Worm (Caenorhabditis elegans): Measurements from ENCODE around the gene F58B4.7.
A peak's percentile ranks its signal among the peaks of the same experiment; 100 is the strongest.

Gene F58B4.7

DNA sequence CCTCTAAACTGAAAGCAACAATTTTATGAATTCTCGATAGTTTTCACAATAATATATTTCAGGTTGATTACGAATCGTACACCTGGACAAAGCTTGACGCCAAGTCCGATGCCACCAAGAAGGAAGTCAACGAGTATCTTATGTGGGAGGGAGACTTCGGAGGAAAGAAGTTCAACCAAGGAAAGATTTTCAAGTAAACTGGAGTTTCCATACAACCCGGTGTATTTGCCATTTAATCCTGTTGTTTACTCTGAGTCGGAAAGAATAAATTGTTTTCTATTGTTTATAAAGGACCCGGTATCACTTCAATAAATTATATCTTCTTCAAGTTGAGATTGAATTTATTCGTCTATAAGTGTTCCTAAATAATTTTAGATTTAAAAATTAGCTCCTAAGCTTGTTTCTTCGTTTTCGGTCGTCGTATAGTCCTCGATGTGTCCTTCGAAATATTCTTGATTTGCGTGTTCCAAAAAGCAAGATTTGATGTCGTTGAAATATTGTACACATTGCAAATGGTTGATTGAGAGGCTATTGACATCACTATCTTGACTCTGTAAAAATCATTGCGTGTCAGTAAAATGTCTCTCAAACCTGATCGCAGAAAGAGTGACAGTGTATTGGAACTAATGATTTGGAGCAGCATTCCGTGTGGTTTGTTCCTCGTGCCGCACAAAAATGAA, 44.6 kb upstream of the F58B4.7 start (continued):
- TF ChIP-seq madf-5 (GFP tag; IDR thresholded peaks at IDR 0.05) (0 out of 4 replicates have a peak, but pooled peaks of 1 of the 2 experiments have one; percentile 39), lin-38 (GFP tag; IDR thresholded peaks at IDR 0.05) (no peak), lin-15B (tag; optimal IDR thresholded peaks at IDR 0.05) (no peak), duxl-1 (tag; optimal IDR thresholded peaks at IDR 0.05; ENCODE audit: poor library complexity) (no peak), cey-2 (tag; optimal IDR thresholded peaks at IDR 0.05; ENCODE audit: borderline replicate concordance, insufficient read depth) (no peak), php-3 (GFP tag; IDR thresholded peaks at IDR 0.05) (0 out of 2 replicates have a peak, but pooled peaks have one; percentile 27), unc-62 (GFP tag; optimal IDR thresholded peaks at IDR 0.05 in 1 of 2) (peak in 1 of 2 experiments; percentile 86), unc-62 (tag; optimal IDR thresholded peaks at IDR 0.05) (no peak), nhr-111 (GFP tag; optimal IDR thresholded peaks at IDR 0.05) (no peak), tag-97 (GFP tag; IDR thresholded peaks at IDR 0.05) (no peak), set-16 (GFP tag; IDR thresholded peaks at IDR 0.05) (no peak), sdz-12 (GFP tag; optimal IDR thresholded peaks at IDR 0.05) (no peak), ztf-11 (tag; optimal IDR thresholded peaks at IDR 0.05) (no peak), dmd-6 (GFP tag; IDR thresholded peaks at IDR 0.05) (peak; percentile 99), fos-1 (tag; optimal IDR thresholded peaks at IDR 0.05) (no peak), ctbp-1 (GFP tag; IDR thresholded peaks at IDR 0.05) (no peak), ZK337.2 (GFP tag; IDR thresholded peaks at IDR 0.05) (no peak), daf-16 (GFP tag; optimal IDR thresholded peaks at IDR 0.05) (no peak), daf-16 (tag; optimal IDR thresholded peaks at IDR 0.05) (no peak), nhr-10 (tag; optimal IDR thresholded peaks at IDR 0.05) (no peak), zag-1 (tag; optimal IDR thresholded peaks at IDR 0.05) (no peak), dpl-1 (GFP tag; optimal IDR thresholded peaks at IDR 0.05) (no peak), nhr-28 (tag; optimal IDR thresholded peaks at IDR 0.05) (no peak), dmd-9 (GFP tag; IDR thresholded peaks at IDR 0.05) (no peak), fkh-10 (GFP tag; optimal IDR thresholded peaks at IDR 0.05) (no peak), Y105C5A.15 (GFP tag; IDR thresholded peaks at IDR 0.05) (no peak), vab-7 (GFP tag; IDR thresholded peaks at IDR 0.05) (no peak), Y5F2A.4 (GFP tag; optimal IDR thresholded peaks at IDR 0.05) (no peak), zfp-2 (tag; optimal IDR thresholded peaks at IDR 0.05) (no peak), aly-2 (tag; optimal IDR thresholded peaks at IDR 0.05) (no peak), mdt-29 (GFP tag; IDR thresholded peaks at IDR 0.05) (0 out of 2 replicates have a peak, but pooled peaks have one; percentile 58), hif-1 (tag; optimal IDR thresholded peaks at IDR 0.05) (no peak), zfp-3 (GFP tag; conservative IDR thresholded peaks at IDR 0.05) (peak; percentile 75), ceh-44 (GFP tag; IDR thresholded peaks at IDR 0.05) (no peak), zip-11 (GFP tag; IDR thresholded peaks at IDR 0.05) (no peak), mdl-1 (tag; optimal IDR thresholded peaks at IDR 0.05) (no peak), dmd-8 (GFP tag; IDR thresholded peaks at IDR 0.05) (no peak), nhr-42 (GFP tag; IDR thresholded peaks at IDR 0.05) (no peak), ceh-62 (tag; optimal IDR thresholded peaks at IDR 0.05) (no peak), saeg-2 (GFP tag; IDR thresholded peaks at IDR 0.05) (0 out of 2 replicates have a peak, but pooled peaks have one; percentile 27), dve-1 (tag; optimal IDR thresholded peaks at IDR 0.05; ENCODE audit: insufficient read depth) (no peak), egl-43 (GFP tag; IDR thresholded peaks at IDR 0.05) (no peak), pha-4 (GFP tag; IDR thresholded peaks at IDR 0.05) (no peak), pha-4 (tag; optimal IDR thresholded peaks at IDR 0.05) (no peak), nhr-41 (GFP tag; IDR thresholded peaks at IDR 0.05) (no peak), ceh-20 (GFP tag; IDR thresholded peaks at IDR 0.05) (0 out of 2 replicates have a peak, but pooled peaks have one; percentile 14), Y48G9A.11 (GFP tag; IDR thresholded peaks at IDR 0.05) (0 out of 2 replicates have a peak, but pooled peaks have one; percentile 42), jun-1 (tag; optimal IDR thresholded peaks at IDR 0.05) (no peak), lin-39 (tag; optimal IDR thresholded peaks at IDR 0.05) (no peak), T26A8.4 (GFP tag; IDR thresholded peaks at IDR 0.05) (peak; percentile 15; the same call in 1 of the 2 replicates)
